Worm (Caenorhabditis elegans) whole organism, early embryonic: ENCODE measurements around the gene F28H7.3.

Experiments
- ama-1 ChIP-seq: fragments of 150-350 bp; optimal IDR thresholded peaks from 2 replicates; lab custom pipeline; 2014
- ceh-36 ChIP-seq: sonication (generic microtip); optimal IDR thresholded peaks from 2 replicates; lab custom pipeline; 2016; ENCODE audit warnings: missing genetic modification characterization, inconsistent platforms, missing compliant biosample characterization
- ets-7 ChIP-seq: sonication (generic microtip); optimal IDR thresholded peaks from 2 replicates; lab custom pipeline; 2016; ENCODE audit warnings: missing genotype, missing genetic modification characterization, missing compliant biosample characterization
- hmbx-1 ChIP-seq: sonication (generic microtip); optimal IDR thresholded peaks from 2 replicates; lab custom pipeline; 2016; ENCODE audit warnings: mild to moderate bottlenecking, missing genetic modification characterization, missing compliant biosample characterization
- hnd-1 ChIP-seq: sonication (generic microtip); optimal IDR thresholded peaks from 2 replicates; lab custom pipeline; 2016; ENCODE audit warnings: missing genetic modification characterization, missing compliant biosample characterization
- pes-1 ChIP-seq: fragments of 200-800 bp; sonication (Bioruptor generic); IDR thresholded peaks from 2 replicates; pipeline ENCODE4 v1.3.6; 2022; ENCODE audit warnings: missing genetic modification reagents, missing genetic modification characterization, missing compliant biosample characterization
- scrt-1 ChIP-seq: fragments of 200-800 bp; sonication (Bioruptor generic); IDR thresholded peaks from 2 replicates; pipeline ENCODE4 v1.3.6; 2022; ENCODE audit warnings: missing genetic modification characterization, missing compliant biosample characterization
- tbx-11 ChIP-seq: fragments of 200-800 bp; sonication (Bioruptor generic); IDR thresholded peaks from 2 replicates; pipeline ENCODE4 v1.3.6; 2022; ENCODE audit warnings: missing genetic modification characterization, missing compliant biosample characterization
- tbx-37 ChIP-seq: fragments of 200-800 bp; sonication (Bioruptor generic); conservative IDR thresholded peaks from 2 replicates; pipeline ENCODE4 v1.3.6; 2022; ENCODE audit warnings: missing genetic modification reagents, missing genetic modification characterization, missing compliant biosample characterization
- tra-4 ChIP-seq: sonication (generic microtip); optimal IDR thresholded peaks from 2 replicates; lab custom pipeline; 2017; ENCODE audit warnings: missing genetic modification characterization, missing compliant biosample characterization

ce11 chrV:10731989-10732472, 18.6 kb downstream of the F28H7.3 start, which contains the start of gene T28B11.1:
- TF ChIP-seq tbx-37 (GFP tag; lab: Robert Waterston, UW), result no peak
- no peak for TF ChIP-seq hnd-1 (tag; lab: Kevin White, UChicago)
- no peak for TF ChIP-seq ama-1 (lab: Kevin White, UChicago)
- TF ChIP-seq tra-4 (tag; lab: Kevin White, UChicago), result no peak
- TF ChIP-seq tbx-11, result no peak
- no peak for TF ChIP-seq hmbx-1
- no peak for TF ChIP-seq ets-7 (tag; lab: Kevin White, UChicago)
- TF ChIP-seq scrt-1 (GFP tag; lab: Robert Waterston, UW), result no peak
- no peak for TF ChIP-seq pes-1 (GFP tag; lab: Robert Waterston, UW)
- TF ChIP-seq ceh-36 (tag; lab: Kevin White, UChicago), result no peak
